Worm (Caenorhabditis elegans) whole organism, L4/young adult: ENCODE data around the gene F54D10.8.

Experiments
- W03F9.2 ChIP-seq: fragments of 150-350 bp; optimal IDR thresholded peaks from 2 replicates; lab custom pipeline; 2014; ENCODE audit warnings: missing biosample characterization, missing genetic modification characterization
- him-1 ChIP-seq: sonication (generic microtip); optimal IDR thresholded peaks from 2 replicates; lab custom pipeline; 2016; ENCODE audit warnings: missing genotype, missing genetic modification reagents, missing genetic modification characterization, missing compliant biosample characterization

DNA sequence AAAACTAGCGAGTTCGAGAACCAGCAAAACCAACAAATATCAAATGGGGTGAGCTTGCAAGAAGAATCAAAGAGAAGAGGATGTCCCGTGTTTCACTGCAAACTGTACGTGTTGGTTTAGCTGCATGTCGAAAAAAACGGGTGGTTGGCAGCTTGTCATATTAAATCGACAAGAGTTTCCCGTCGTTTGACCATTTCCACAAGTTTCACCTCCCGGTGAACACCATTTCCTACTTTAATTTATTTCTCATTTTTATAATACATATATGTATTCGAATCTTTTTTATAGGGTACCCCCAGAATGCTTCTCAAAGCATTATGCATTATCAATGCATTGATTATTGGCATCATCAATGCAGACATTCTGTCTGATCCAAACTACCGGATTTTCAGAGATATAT, 32.4 kb downstream of the F54D10.8 start, which contains the start of gene Y8A9A.2:
- TF ChIP-seq him-1 (tag; lab: Kevin White, UChicago), result no peak
- no peak for TF ChIP-seq W03F9.2
